Fruit fly (Drosophila melanogaster) whole organism, wandering third instar larva: ENCODE results near the gene CG32201.

Source experiments
- Dif ChIP-seq: fragments of 200-275, 200-300 bp; sonication (Bioruptor generic); optimal IDR thresholded peaks from 2 replicates; lab custom pipeline; 2018; ENCODE audit warnings: missing biosample characterization, missing genetic modification characterization; ENCODE audit not compliant: partially characterized antibody
- GATAd ChIP-seq: sonication (Bioruptor generic); optimal IDR thresholded peaks from 2 replicates; lab custom pipeline; 2016; ENCODE audit warnings: missing biosample characterization, missing genetic modification characterization
- HLH106 ChIP-seq: fragments of 200-800 bp; optimal IDR thresholded peaks from 3 replicates; lab custom pipeline; 2019; ENCODE audit warnings: missing biosample characterization, mild to moderate bottlenecking, missing genetic modification characterization, moderate library complexity
- Hr78 ChIP-seq: fragments of >200 bp; optimal IDR thresholded peaks from 2 replicates; lab custom pipeline; 2017; ENCODE audit warnings: missing biosample characterization, missing genetic modification characterization
- Hr83 ChIP-seq: fragments of 200-300 bp; sonication (Bioruptor generic); optimal IDR thresholded peaks from 2 replicates; lab custom pipeline; 2016; ENCODE audit warnings: missing biosample characterization, mild to moderate bottlenecking, missing genetic modification characterization, moderate library complexity; ENCODE audit not compliant: poor library complexity, severe bottlenecking
- Jra ChIP-seq: sonication (Bioruptor generic); optimal IDR thresholded peaks from 2 replicates; lab custom pipeline; 2016; ENCODE audit warnings: missing biosample characterization, missing genetic modification characterization
- Sp1 ChIP-seq: fragments of 200-800 bp; sonication (Bioruptor generic); optimal IDR thresholded peaks from 3 replicates; lab custom pipeline; 2019; ENCODE audit warnings: missing biosample characterization, mild to moderate bottlenecking, missing genetic modification characterization, moderate library complexity
- brk ChIP-seq: fragments of 200-800 bp; sonication (Bioruptor generic); optimal IDR thresholded peaks from 2 replicates; lab custom pipeline; 2016; ENCODE audit warnings: missing biosample characterization, mild to moderate bottlenecking, missing genetic modification characterization
- dl ChIP-seq, 2 experiments: fragments of 175-275, 200-275 bp in 1 of 2; fragments of 200-275 bp in 1 of 2; sonication (Bioruptor generic); optimal IDR thresholded peaks; lab custom pipeline; 2018; ENCODE audit warnings: mild to moderate bottlenecking in 2 of 2, missing biosample characterization in 2 of 2, missing genetic modification characterization in 2 of 2, moderate library complexity in 2 of 2; ENCODE audit not compliant: partially characterized antibody in 2 of 2, insufficient read depth in 1 of 2
- dmrt93B ChIP-seq: fragments of 200-800 bp; sonication (Bioruptor generic); optimal IDR thresholded peaks from 2 replicates; lab custom pipeline; 2018; ENCODE audit warnings: missing biosample characterization, mild to moderate bottlenecking, missing genetic modification characterization
- dsf ChIP-seq: sonication (Bioruptor generic); optimal IDR thresholded peaks from 2 replicates; lab custom pipeline; 2016; ENCODE audit warnings: missing biosample characterization, missing genetic modification characterization, borderline replicate concordance
- pan ChIP-seq: fragments of >200 bp; optimal IDR thresholded peaks from 2 replicates; lab custom pipeline; 2017
- woc ChIP-seq: sonication (Bioruptor generic); optimal IDR thresholded peaks from 2 replicates; lab custom pipeline; 2016; ENCODE audit warnings: missing biosample characterization, mild to moderate bottlenecking, missing genetic modification characterization

CG32201 gene

dm6 chr3L:18653737-18654136 is 44.3 kb downstream of the CG32201 start:
- TF ChIP-seq Hr83 (GFP tag; lab: Kevin White, UChicago) (no peak), brk (GFP tag; lab: Kevin White, UChicago) (no peak), pan (lab: Kevin White, UChicago) (no peak), Dif (GFP tag; lab: Kevin White, UChicago) (no peak), dsf (GFP tag; lab: Kevin White, UChicago) (no peak), Sp1 (no peak), Jra (GFP tag; lab: Kevin White, UChicago) (no peak), Hr78 (GFP tag; lab: Kevin White, UChicago) (no peak), woc (GFP tag; lab: Kevin White, UChicago) (no peak), dmrt93B (GFP tag; lab: Kevin White, UChicago) (no peak), dl (GFP tag; optimal IDR thresholded peaks at IDR 0.05; lab: Kevin White, UChicago; ENCODE audit: insufficient read depth in 1 of 2, partially characterized antibody in 2 of 2) (no peak), HLH106 (tag; lab: Kevin White, UChicago) (no peak), GATAd (no peak)
